Worm (Caenorhabditis elegans) whole organism, late embryonic: ENCODE measurements around the gene F45E1.1.
A peak's percentile ranks its signal among the peaks of the same experiment; 100 is the strongest.

Experiments
- C08G9.2 ChIP-seq: sonication (generic microtip); optimal IDR thresholded peaks from 2 replicates; lab custom pipeline; 2016; ENCODE audit warnings: mild to moderate bottlenecking, missing genetic modification characterization, moderate library complexity, missing compliant biosample characterization
- T23F11.4 ChIP-seq: fragments of 200-800 bp; sonication (Bioruptor generic); optimal IDR thresholded peaks from 2 replicates; lab custom pipeline; 2018; ENCODE audit warnings: mild to moderate bottlenecking, missing genetic modification characterization, missing compliant biosample characterization
- Y22D7AL.16 ChIP-seq: sonication (generic microtip); optimal IDR thresholded peaks from 2 replicates; lab custom pipeline; 2016; ENCODE audit warnings: missing genetic modification characterization, missing compliant biosample characterization
- ahr-1 ChIP-seq: sonication (generic microtip); optimal IDR thresholded peaks from 2 replicates; lab custom pipeline; 2016; ENCODE audit warnings: missing genetic modification characterization, missing compliant biosample characterization
- ama-1 ChIP-seq: fragments of 150-350 bp; optimal IDR thresholded peaks from 2 replicates; lab custom pipeline; 2014
- ceh-14 ChIP-seq: sonication (generic microtip); optimal IDR thresholded peaks from 2 replicates; lab custom pipeline; 2016; ENCODE audit warnings: missing genotype, missing genetic modification characterization, missing compliant biosample characterization
- ceh-18 ChIP-seq: sonication (generic microtip); optimal IDR thresholded peaks from 2 replicates; lab custom pipeline; 2016; ENCODE audit warnings: missing genetic modification characterization, missing compliant biosample characterization
- ceh-22 ChIP-seq: sonication (generic microtip); optimal IDR thresholded peaks from 2 replicates; lab custom pipeline; 2017; ENCODE audit warnings: missing biosample characterization, missing genetic modification characterization
- ceh-31 ChIP-seq: sonication (generic microtip); optimal IDR thresholded peaks from 2 replicates; lab custom pipeline; 2016; ENCODE audit warnings: missing genetic modification characterization, missing compliant biosample characterization
- ceh-45 ChIP-seq: fragments of 200-800 bp; sonication (Bioruptor generic); IDR thresholded peaks from 2 replicates; pipeline ENCODE4 v1.3.6; 2022; ENCODE audit warnings: missing genetic modification reagents, missing genetic modification characterization, missing compliant biosample characterization
- ceh-48 ChIP-seq: sonication (generic microtip); optimal IDR thresholded peaks from 2 replicates; lab custom pipeline; 2016; ENCODE audit warnings: missing genetic modification characterization, inconsistent platforms, missing compliant biosample characterization
- ceh-9 ChIP-seq: sonication (generic microtip); optimal IDR thresholded peaks from 2 replicates; lab custom pipeline; 2016; ENCODE audit warnings: mild to moderate bottlenecking, missing genetic modification characterization, inconsistent platforms, missing compliant biosample characterization
- che-1 ChIP-seq: sonication (generic microtip); optimal IDR thresholded peaks from 2 replicates; lab custom pipeline; 2016; ENCODE audit warnings: mild to moderate bottlenecking, missing genetic modification characterization, missing compliant biosample characterization
- dmd-4 ChIP-seq: sonication (generic microtip); optimal IDR thresholded peaks from 2 replicates; lab custom pipeline; 2016; ENCODE audit warnings: borderline replicate concordance, missing genetic modification characterization, missing compliant biosample characterization
- dve-1 ChIP-seq: sonication (generic microtip); optimal IDR thresholded peaks from 2 replicates; lab custom pipeline; 2017; ENCODE audit warnings: antibody characterized with exemption, mild to moderate bottlenecking, missing genetic modification characterization, missing compliant biosample characterization
- elt-2 ChIP-seq: sonication (generic microtip); optimal IDR thresholded peaks from 2 replicates; lab custom pipeline; 2016; ENCODE audit warnings: missing genetic modification reagents, missing genetic modification characterization, missing compliant biosample characterization
- elt-4 ChIP-seq: sonication (generic microtip); optimal IDR thresholded peaks from 2 replicates; lab custom pipeline; 2016; ENCODE audit warnings: missing genetic modification characterization, missing compliant biosample characterization
- ets-4 ChIP-seq: sonication (generic microtip); optimal IDR thresholded peaks from 2 replicates; lab custom pipeline; 2016; ENCODE audit warnings: missing genetic modification characterization, missing compliant biosample characterization
- fax-1 ChIP-seq: sonication (generic microtip); optimal IDR thresholded peaks from 2 replicates; lab custom pipeline; 2016; ENCODE audit warnings: missing genotype, missing genetic modification characterization, missing compliant biosample characterization
- fkh-10 ChIP-seq: fragments of 150-350 bp; optimal IDR thresholded peaks from 2 replicates; lab custom pipeline; 2014; ENCODE audit warnings: missing biosample characterization, missing genetic modification reagents, missing genetic modification characterization
- gmeb-2 ChIP-seq: sonication (generic microtip); optimal IDR thresholded peaks from 2 replicates; lab custom pipeline; 2016; ENCODE audit warnings: missing genetic modification characterization, inconsistent platforms, missing compliant biosample characterization
- hlh-13 ChIP-seq: fragments of 200-800 bp; sonication (Bioruptor generic); optimal IDR thresholded peaks from 2 replicates; lab custom pipeline; 2018; ENCODE audit warnings: mild to moderate bottlenecking, missing genetic modification characterization, missing compliant biosample characterization
- hlh-30 ChIP-seq: sonication (generic microtip); optimal IDR thresholded peaks from 2 replicates; lab custom pipeline; 2017; ENCODE audit warnings: antibody characterized with exemption, missing genetic modification characterization, missing compliant biosample characterization; ENCODE audit not compliant: insufficient read depth
- hlh-6 ChIP-seq: sonication (generic microtip); optimal IDR thresholded peaks from 2 replicates; lab custom pipeline; 2016; ENCODE audit warnings: missing genotype, missing genetic modification characterization, missing compliant biosample characterization
- hlh-8 ChIP-seq: sonication (generic microtip); optimal IDR thresholded peaks from 2 replicates; lab custom pipeline; 2016; ENCODE audit warnings: missing genotype, missing genetic modification characterization, missing compliant biosample characterization
- lim-6 ChIP-seq: sonication (generic microtip); optimal IDR thresholded peaks from 2 replicates; lab custom pipeline; 2016; ENCODE audit warnings: missing genetic modification characterization, missing compliant biosample characterization
- lin-11 ChIP-seq: fragments of 200-800 bp; sonication (Bioruptor generic); optimal IDR thresholded peaks from 2 replicates; lab custom pipeline; 2018; ENCODE audit warnings: mild to moderate bottlenecking, missing genetic modification characterization, missing compliant biosample characterization
- mec-3 ChIP-seq: sonication (generic microtip); optimal IDR thresholded peaks from 2 replicates; lab custom pipeline; 2016; ENCODE audit warnings: borderline replicate concordance, missing genetic modification characterization, missing compliant biosample characterization
- nfya-1 ChIP-seq: sonication (generic microtip); optimal IDR thresholded peaks from 2 replicates; lab custom pipeline; 2017; ENCODE audit warnings: missing genetic modification characterization, mild to moderate bottlenecking, missing compliant biosample characterization, antibody characterized with exemption, moderate library complexity
- nhr-11 ChIP-seq: fragments of 150-350 bp; optimal IDR thresholded peaks from 2 replicates; lab custom pipeline; 2014; ENCODE audit warnings: missing biosample characterization, missing genetic modification characterization
- nhr-232 ChIP-seq: sonication (generic microtip); optimal IDR thresholded peaks from 2 replicates; lab custom pipeline; 2016; ENCODE audit warnings: missing genetic modification characterization, missing compliant biosample characterization
- npax-4 ChIP-seq: sonication (generic microtip); optimal IDR thresholded peaks from 2 replicates; lab custom pipeline; 2016; ENCODE audit warnings: missing genetic modification characterization, missing compliant biosample characterization
- pag-3 ChIP-seq: sonication (generic microtip); optimal IDR thresholded peaks from 2 replicates; lab custom pipeline; 2016; ENCODE audit warnings: missing compliant biosample characterization, missing genetic modification characterization, borderline replicate concordance
- pat-9 ChIP-seq: fragments of 200-800 bp; sonication (Bioruptor generic); optimal IDR thresholded peaks from 2 replicates; lab custom pipeline; 2018; ENCODE audit warnings: mild to moderate bottlenecking, missing genetic modification characterization, moderate library complexity, missing compliant biosample characterization
- pax-1 ChIP-seq: fragments of 150-350 bp; optimal IDR thresholded peaks from 2 replicates; lab custom pipeline; 2014; ENCODE audit warnings: missing biosample characterization, missing genetic modification characterization
- pha-2 ChIP-seq: sonication (generic microtip); optimal IDR thresholded peaks from 2 replicates; lab custom pipeline; 2017; ENCODE audit warnings: mild to moderate bottlenecking, missing genetic modification characterization, missing compliant biosample characterization
- pha-4 ChIP-seq: fragments of 150-350 bp; optimal IDR thresholded peaks from 2 replicates; lab custom pipeline; 2018; ENCODE audit warnings: missing biosample characterization, missing genetic modification reagents, missing genetic modification characterization
- pqm-1 ChIP-seq: sonication (generic microtip); optimal IDR thresholded peaks from 2 replicates; lab custom pipeline; 2016; ENCODE audit warnings: missing genetic modification characterization, missing compliant biosample characterization
- pros-1 ChIP-seq: fragments of 150-350 bp; optimal IDR thresholded peaks from 2 replicates; lab custom pipeline; 2014; ENCODE audit warnings: missing biosample characterization, missing genetic modification reagents, missing genetic modification characterization
- ref-2 ChIP-seq: sonication (generic microtip); optimal IDR thresholded peaks from 2 replicates; lab custom pipeline; 2016; ENCODE audit warnings: missing genetic modification characterization, missing compliant biosample characterization
- sox-2 ChIP-seq: fragments of 200-800 bp; sonication (Bioruptor generic); IDR thresholded peaks from 2 replicates; pipeline ENCODE4 v1.3.6; 2022; ENCODE audit warnings: missing genetic modification reagents, missing genetic modification characterization, missing compliant biosample characterization
- sox-4 ChIP-seq: sonication (generic microtip); optimal IDR thresholded peaks from 2 replicates; lab custom pipeline; 2017; ENCODE audit warnings: mild to moderate bottlenecking, missing genetic modification characterization, inconsistent platforms, missing compliant biosample characterization
- syd-9 ChIP-seq: sonication (generic microtip); optimal IDR thresholded peaks from 2 replicates; lab custom pipeline; 2016; ENCODE audit warnings: mild to moderate bottlenecking, missing genetic modification characterization, moderate library complexity, missing compliant biosample characterization
- tbx-7 ChIP-seq: sonication (generic microtip); optimal IDR thresholded peaks from 2 replicates; lab custom pipeline; 2016; ENCODE audit warnings: missing genotype, missing genetic modification characterization, missing compliant biosample characterization
- unc-42 ChIP-seq: sonication (generic microtip); optimal IDR thresholded peaks from 2 replicates; lab custom pipeline; 2016; ENCODE audit warnings: missing genotype, missing genetic modification characterization, missing compliant biosample characterization
- unc-55 ChIP-seq: sonication (generic microtip); optimal IDR thresholded peaks from 2 replicates; lab custom pipeline; 2017; ENCODE audit warnings: missing biosample characterization, missing genetic modification reagents, missing genetic modification characterization
- zip-5 ChIP-seq: sonication (generic microtip); optimal IDR thresholded peaks from 2 replicates; lab custom pipeline; 2016; ENCODE audit warnings: missing genetic modification characterization, missing compliant biosample characterization
- ztf-16 ChIP-seq: sonication (generic microtip); optimal IDR thresholded peaks from 2 replicates; lab custom pipeline; 2017; ENCODE audit warnings: missing genetic modification characterization, missing compliant biosample characterization

The F45E1.1 gene

DNA sequence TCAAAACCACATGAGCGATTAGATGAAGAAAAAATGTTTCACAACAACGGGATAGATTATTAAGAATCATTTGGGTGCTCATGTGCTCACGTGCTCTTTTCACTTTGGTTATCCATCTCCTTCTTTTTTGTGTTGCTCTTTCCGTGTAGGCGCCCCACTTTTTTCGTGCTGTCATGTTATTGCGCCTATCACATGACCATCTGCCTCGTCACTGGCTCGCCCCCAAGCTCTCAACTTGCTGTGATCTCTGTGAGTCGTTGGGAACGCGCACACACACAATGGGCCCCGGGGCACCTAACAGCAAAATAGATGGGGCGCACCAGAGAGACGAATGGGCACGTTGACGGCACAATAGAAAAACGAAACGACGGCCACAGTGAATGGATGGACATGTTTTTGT, 18.1 kb downstream of the F45E1.1 start:
- TF ChIP-seq gmeb-2 (tag; lab: Kevin White, UChicago) = no peak
- peak; percentile 44 for TF ChIP-seq ceh-31 (tag; lab: Kevin White, UChicago)
- TF ChIP-seq hlh-30 (tag; lab: Kevin White, UChicago) = peak; percentile 81
- TF ChIP-seq elt-4 = no peak
- no peak for TF ChIP-seq fax-1 (tag; lab: Kevin White, UChicago)
- TF ChIP-seq pha-4 = no peak
- TF ChIP-seq ets-4 (tag; lab: Kevin White, UChicago) = no peak
- TF ChIP-seq ceh-18 = peak; percentile 78
- peak; percentile 5 for TF ChIP-seq C08G9.2 (tag; lab: Kevin White, UChicago)
- TF ChIP-seq npax-4 = no peak
- peak; percentile 35 for TF ChIP-seq unc-42 (tag; lab: Kevin White, UChicago)
- TF ChIP-seq ref-2 = peak; percentile 4
- TF ChIP-seq ceh-45 (GFP tag; lab: Robert Waterston, UW) = no peak
- no peak for TF ChIP-seq hlh-6 (tag; lab: Kevin White, UChicago)

DNA sequence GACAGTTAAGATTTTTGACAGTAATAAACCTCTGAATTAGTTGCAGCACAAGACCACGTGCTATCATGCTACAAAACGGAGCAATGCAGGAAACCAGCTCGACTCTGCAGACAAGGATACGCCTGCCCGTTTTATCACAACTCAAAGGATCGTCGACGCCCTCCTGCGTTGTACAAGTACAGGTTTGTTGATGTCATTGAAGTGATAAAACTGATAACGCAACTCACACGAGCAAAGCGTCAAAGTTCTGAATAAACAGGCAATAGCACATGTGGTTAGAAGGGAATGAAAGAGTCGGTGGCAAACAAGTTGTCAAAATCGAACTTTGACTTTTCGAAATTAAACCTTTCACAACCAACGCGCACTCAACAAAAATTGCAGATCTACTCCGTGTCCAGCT, 19.2 kb downstream of the F45E1.1 start:
- TF ChIP-seq pag-3 (tag; lab: Kevin White, UChicago) = no peak
- TF ChIP-seq elt-2 = no peak
- TF ChIP-seq, all 69 proteins: peak for 0

DNA sequence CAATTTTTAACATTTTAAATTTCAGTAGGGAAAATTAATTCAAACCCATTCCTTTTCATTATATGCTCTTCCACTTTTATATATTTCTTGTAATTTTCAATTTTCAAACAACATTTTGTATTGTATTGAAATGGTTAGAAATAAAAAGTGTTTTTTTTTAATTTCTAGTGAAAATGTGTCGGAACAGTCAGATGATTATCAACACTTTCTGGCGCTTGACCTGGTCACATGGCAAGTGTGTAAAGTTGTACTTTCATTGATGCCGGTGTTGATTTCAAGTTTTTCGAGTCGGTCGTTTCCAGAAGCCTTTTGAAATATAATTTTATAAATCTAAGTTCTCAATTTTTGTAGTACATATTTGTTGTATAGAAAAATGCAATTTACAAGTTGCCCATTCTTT, 23.2 kb downstream of the F45E1.1 start:
- TF ChIP-seq ceh-48 (tag; lab: Kevin White, UChicago) = no peak
- no peak for TF ChIP-seq hlh-8 (tag; lab: Kevin White, UChicago)
- no peak for TF ChIP-seq npax-4
- TF ChIP-seq mec-3 (tag; lab: Kevin White, UChicago) = no peak
- TF ChIP-seq, all 69 proteins: peak for 0

DNA sequence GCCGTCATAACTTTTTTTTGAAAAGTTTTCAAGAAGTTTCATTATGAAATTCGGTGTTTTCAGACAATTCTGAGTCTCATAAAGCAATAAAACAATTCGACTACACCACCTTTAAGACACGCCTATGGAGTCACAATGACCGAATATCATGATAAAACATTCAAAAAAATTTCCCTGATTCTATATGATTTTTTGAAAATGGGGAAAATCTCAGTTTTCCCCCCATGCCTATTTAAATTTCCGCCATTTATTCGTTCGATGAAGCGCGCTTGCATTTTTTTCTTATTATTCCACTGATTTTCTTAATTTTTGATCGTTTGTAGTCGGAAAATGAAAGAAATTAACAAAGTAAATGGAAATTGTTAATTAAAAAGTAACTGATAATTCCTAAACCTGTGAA, 24.0 kb downstream of the F45E1.1 start:
- TF ChIP-seq pqm-1 (tag; lab: Kevin White, UChicago) (no peak), lim-6 (no peak), hlh-8 (tag; lab: Kevin White, UChicago) (no peak), che-1 (no peak), ceh-14 (tag; lab: Kevin White, UChicago) (no peak), lin-11 (tag; lab: Kevin White, UChicago) (no peak), ceh-45 (GFP tag; lab: Robert Waterston, UW) (no peak), sox-2 (no peak), pros-1 (tag; lab: Kevin White, UChicago) (no peak), hlh-13 (no peak), dmd-4 (no peak), ztf-16 (tag; lab: Kevin White, UChicago) (no peak), unc-55 (GFP tag; lab: Kevin White, UChicago) (no peak), zip-5 (no peak), Y22D7AL.16 (no peak), hlh-6 (tag; lab: Kevin White, UChicago) (no peak), ama-1 (lab: Kevin White, UChicago) (no peak), pax-1 (no peak), tbx-7 (tag; lab: Kevin White, UChicago) (no peak)

DNA sequence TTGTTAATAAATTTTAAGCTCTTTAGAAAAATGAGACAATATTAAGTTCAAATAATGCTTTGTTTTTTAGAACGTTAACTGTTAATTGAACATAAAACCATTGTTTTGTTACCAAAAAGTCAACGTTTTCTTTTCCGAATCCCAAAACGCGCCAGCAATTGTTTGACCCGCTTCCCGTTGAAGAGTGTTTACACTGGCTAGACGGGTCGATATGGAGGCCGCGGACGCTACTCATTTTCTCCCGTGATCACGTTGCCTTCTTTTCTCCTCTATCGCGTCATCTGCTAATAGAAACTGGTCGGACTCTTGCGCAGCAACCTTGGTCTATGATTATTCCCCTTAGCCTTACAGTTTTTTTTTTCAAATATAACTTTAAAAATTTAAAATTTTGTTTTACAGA, 25.6 kb downstream of the F45E1.1 start, which contains the start of gene C34D10.1:
TSS of gene C34D10.1 (plus strand) at position 400 of the 400 bp plus-strand sequence.
- TF ChIP-seq pha-4 (no peak), ceh-9 (tag; lab: Kevin White, UChicago) (no peak), fkh-10 (no peak), hlh-13 (no peak), ceh-45 (GFP tag; lab: Robert Waterston, UW) (no peak), syd-9 (tag; lab: Kevin White, UChicago) (no peak), ceh-22 (no peak), dmd-4 (no peak), ahr-1 (tag; lab: Kevin White, UChicago) (no peak), nfya-1 (tag; lab: Kevin White, UChicago) (peak; percentile 42), ama-1 (lab: Kevin White, UChicago) (no peak), T23F11.4 (GFP tag; lab: Kevin White, UChicago) (no peak), pha-2 (tag; lab: Kevin White, UChicago) (no peak), nhr-232 (no peak), pat-9 (tag; lab: Kevin White, UChicago) (no peak), lim-6 (no peak), unc-55 (GFP tag; lab: Kevin White, UChicago) (no peak), nhr-11 (no peak), dve-1 (tag; lab: Kevin White, UChicago) (no peak), sox-4 (tag; lab: Kevin White, UChicago) (no peak)
